Fruit fly (Drosophila melanogaster): Measurements from ENCODE around the gene Grp170.

Gene Grp170

dm6 chrX:2303771-2304513 lies 29.1 kb upstream of the Grp170 start (continued):
- no peak for TF ChIP-seq CG17912 (GFP tag; optimal IDR thresholded peaks at IDR 0.05)
- TF ChIP-seq Gsc (GFP tag; IDR thresholded peaks at IDR 0.05): peak; percentile 54; the same call in 1 of the 2 replicates
- peak; percentile 90 for TF ChIP-seq btn (GFP tag; optimal IDR thresholded peaks at IDR 0.05)
- peak; percentile 93 for TF ChIP-seq CG9609 (GFP tag; optimal IDR thresholded peaks at IDR 0.05)
- TF ChIP-seq CG11560 (tag; IDR thresholded peaks at IDR 0.05): peak; percentile 54; the same call in 2 of the 3 replicates
- TF ChIP-seq CG10147 (GFP tag; optimal IDR thresholded peaks at IDR 0.05): peak; percentile 89
- peak; percentile 97 for TF ChIP-seq Med (GFP tag)
- peak; percentile 88 to 91 for TF ChIP-seq dpn (GFP tag; optimal IDR thresholded peaks at IDR 0.05)
- TF ChIP-seq CG8388 (GFP tag; optimal IDR thresholded peaks at IDR 0.05): peak; percentile 88
- TF ChIP-seq gfzf (GFP tag; optimal IDR thresholded peaks at IDR 0.05): no peak
- peak; percentile 93 for TF ChIP-seq zfh2 (GFP tag; optimal IDR thresholded peaks at IDR 0.05)
- TF ChIP-seq MBD-R2 (GFP tag; IDR thresholded peaks at IDR 0.05): peak; percentile 57; the same call in 1 of the 2 replicates
- peak; percentile 73 for TF ChIP-seq CG10462 (GFP tag; optimal IDR thresholded peaks at IDR 0.05)
- TF ChIP-seq h (optimal IDR thresholded peaks at IDR 0.05): no peak
- 0 out of 2 replicates have a peak, but pooled peaks have one; percentile 48 for TF ChIP-seq dati (GFP tag; IDR thresholded peaks at IDR 0.05)
- peak; percentile 53 for TF ChIP-seq luna (GFP tag; optimal IDR thresholded peaks at IDR 0.05)
- TF ChIP-seq her (GFP tag; optimal IDR thresholded peaks at IDR 0.05): peak; percentile 91
- peak; percentile 59 for TF ChIP-seq CG8290 (GFP tag; optimal IDR thresholded peaks at IDR 0.05)
- peak; percentile 47 to 96 for TF ChIP-seq CG8290 (tag; optimal IDR thresholded peaks at IDR 0.05)
- peak; percentile 66 for TF ChIP-seq Deaf1 (tag; optimal IDR thresholded peaks at IDR 0.05)
- TF ChIP-seq Dp (GFP tag; optimal IDR thresholded peaks at IDR 0.05): no peak
- no peak for TF ChIP-seq bbx (GFP tag; IDR thresholded peaks at IDR 0.05; ENCODE audit: partially characterized antibody)
- TF ChIP-seq Dip3 (GFP tag; optimal IDR thresholded peaks at IDR 0.05): peak; percentile 89
- TF ChIP-seq Pdp1 (GFP tag; optimal IDR thresholded peaks at IDR 0.05): peak; percentile 79 to 86
- TF ChIP-seq CG11723 (GFP tag; optimal IDR thresholded peaks at IDR 0.05): peak; percentile 85
- peak in 1 of 2 experiments; percentile 87 for TF ChIP-seq Eip74EF (GFP tag; optimal IDR thresholded peaks at IDR 0.05)
- no peak for TF ChIP-seq Hr39 (optimal IDR thresholded peaks at IDR 0.05)
- peak; percentile 57; the same call in 1 of the 2 replicates for TF ChIP-seq wdn (GFP tag; IDR thresholded peaks at IDR 0.05)
- peak; percentile 42 for TF ChIP-seq p53 (GFP tag; optimal IDR thresholded peaks at IDR 0.05)
- peak; percentile 66 for TF ChIP-seq danr (GFP tag; IDR thresholded peaks at IDR 0.05)
- peak; percentile 91 for TF ChIP-seq chn (GFP tag; optimal IDR thresholded peaks at IDR 0.05)
- peak; percentile 77; the same call in 3 of the 4 replicates for TF ChIP-seq chinmo (GFP tag; IDR thresholded peaks at IDR 0.05; ENCODE audit: partially characterized antibody)
- peak; percentile 60; the same call in 1 of the 3 replicates for TF ChIP-seq Mrtf (GFP tag; IDR thresholded peaks at IDR 0.05)
- peak; percentile 83 for TF ChIP-seq CG14050 (GFP tag; IDR thresholded peaks at IDR 0.05)
- TF ChIP-seq E2f2 (GFP tag; IDR thresholded peaks at IDR 0.05): peak; percentile 71
- TF ChIP-seq Hr51 (GFP tag; optimal IDR thresholded peaks at IDR 0.05): peak; percentile 89 to 90
- peak; percentile 92 for TF ChIP-seq gem (tag; optimal IDR thresholded peaks at IDR 0.05)
- TF ChIP-seq CG13775 (GFP tag; optimal IDR thresholded peaks at IDR 0.05): peak; percentile 87
- peak; percentile 81 for TF ChIP-seq CG31441 (GFP tag; IDR thresholded peaks at IDR 0.05)
- TF ChIP-seq insv (GFP tag; optimal IDR thresholded peaks at IDR 0.05): peak; percentile 18 to 30
- TF ChIP-seq twi (tag; optimal IDR thresholded peaks at IDR 0.05): peak; percentile 56
- TF ChIP-seq z (GFP tag; IDR thresholded peaks at IDR 0.05): peak; percentile 68; the same call in 2 of the 3 replicates
- peak; percentile 81 for TF ChIP-seq ewg (GFP tag; optimal IDR thresholded peaks at IDR 0.05)
- TF ChIP-seq CG17328 (GFP tag; IDR thresholded peaks at IDR 0.05): peak; percentile 86
- TF ChIP-seq Kr (GFP tag; optimal IDR thresholded peaks at IDR 0.05): peak; percentile 76
- TF ChIP-seq CG2199 (GFP tag; IDR thresholded peaks at IDR 0.05): no peak
- TF ChIP-seq Meics (GFP tag; optimal IDR thresholded peaks at IDR 0.05): peak; percentile 90
- TF ChIP-seq kni (GFP tag; optimal IDR thresholded peaks at IDR 0.05): peak; percentile 80
- TF ChIP-seq Scr (GFP tag; IDR thresholded peaks at IDR 0.05; ENCODE audit: partially characterized antibody): no peak; the same call in 1 of the 2 replicates

All from whole organism, embryonic.